Worm (Caenorhabditis elegans) whole organism, mixed stage, embryonic: ENCODE data around the gene dab-1.
A peak's percentile ranks its signal among the peaks of the same experiment; 100 is the strongest.

Experiments
- elt-3 ChIP-seq: fragments of 150-350 bp; optimal IDR thresholded peaks from 2 replicates; lab custom pipeline; 2014; ENCODE audit warnings: missing biosample characterization, missing genetic modification characterization
- lin-13 ChIP-seq: fragments of 150-350 bp; optimal IDR thresholded peaks from 2 replicates; lab custom pipeline; 2014; ENCODE audit warnings: missing biosample characterization, missing genetic modification characterization
- lsy-2 ChIP-seq: fragments of 150-350 bp; optimal IDR thresholded peaks from 2 replicates; lab custom pipeline; 2014; ENCODE audit warnings: missing biosample characterization, missing genetic modification characterization
- mab-5 ChIP-seq: fragments of 150-350 bp; optimal IDR thresholded peaks from 2 replicates; lab custom pipeline; 2014; ENCODE audit warnings: missing biosample characterization, missing genetic modification characterization
- nhr-28 ChIP-seq: fragments of 150-350 bp; optimal IDR thresholded peaks from 2 replicates; lab custom pipeline; 2014; ENCODE audit warnings: missing biosample characterization, missing genetic modification characterization
- nhr-76 ChIP-seq: sonication (generic microtip); optimal IDR thresholded peaks from 2 replicates; lab custom pipeline; 2017; ENCODE audit warnings: missing biosample characterization, missing genetic modification characterization
- pha-4 ChIP-seq: fragments of 150-350 bp; optimal IDR thresholded peaks from 2 replicates; lab custom pipeline; 2018; ENCODE audit warnings: missing biosample characterization, missing genetic modification reagents, missing genetic modification characterization
- unc-39 ChIP-seq: fragments of 150-350 bp; optimal IDR thresholded peaks from 2 replicates; lab custom pipeline; 2014; ENCODE audit warnings: missing biosample characterization, missing genetic modification characterization
- zip-8 ChIP-seq: fragments of 150-350 bp; optimal IDR thresholded peaks from 2 replicates; lab custom pipeline; 2014; ENCODE audit warnings: missing biosample characterization, missing genetic modification characterization

DNA sequence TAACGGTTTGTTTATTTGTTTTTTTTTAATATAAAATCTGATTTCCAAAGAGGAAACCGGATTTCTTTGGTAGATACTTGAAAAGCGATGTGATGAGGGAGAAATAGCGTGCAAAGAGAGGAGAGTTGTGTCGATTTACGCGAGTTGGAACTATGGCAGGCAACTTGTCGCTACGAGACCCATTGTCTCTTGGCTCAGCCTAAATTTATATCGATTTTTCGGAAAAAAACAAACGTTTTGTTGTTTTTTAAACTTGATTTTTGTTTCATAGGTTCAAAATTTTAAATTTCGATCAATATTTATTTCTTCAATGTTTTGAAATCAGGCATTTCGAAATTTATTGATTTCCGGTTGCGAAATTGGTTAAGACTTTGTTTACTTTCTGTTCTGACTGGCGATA is 5.8 kb upstream of the dab-1 start, which contains the start of gene M110.3:
- TF ChIP-seq zip-8: no peak
- TF ChIP-seq lin-13 (tag; lab: Kevin White, UChicago): no peak
- TF ChIP-seq pha-4 (tag; lab: Kevin White, UChicago): peak; percentile 22
- TF ChIP-seq elt-3: no peak
- peak; percentile 26 for TF ChIP-seq lsy-2 (tag; lab: Kevin White, UChicago)
- TF ChIP-seq nhr-76 (tag; lab: Kevin White, UChicago): no peak
- no peak for TF ChIP-seq nhr-28 (tag; lab: Kevin White, UChicago)
- no peak for TF ChIP-seq mab-5
- TF ChIP-seq unc-39: no peak
